Worm (Caenorhabditis elegans): Measurements from ENCODE around the gene lmp-1.

The lmp-1 gene

DNA sequence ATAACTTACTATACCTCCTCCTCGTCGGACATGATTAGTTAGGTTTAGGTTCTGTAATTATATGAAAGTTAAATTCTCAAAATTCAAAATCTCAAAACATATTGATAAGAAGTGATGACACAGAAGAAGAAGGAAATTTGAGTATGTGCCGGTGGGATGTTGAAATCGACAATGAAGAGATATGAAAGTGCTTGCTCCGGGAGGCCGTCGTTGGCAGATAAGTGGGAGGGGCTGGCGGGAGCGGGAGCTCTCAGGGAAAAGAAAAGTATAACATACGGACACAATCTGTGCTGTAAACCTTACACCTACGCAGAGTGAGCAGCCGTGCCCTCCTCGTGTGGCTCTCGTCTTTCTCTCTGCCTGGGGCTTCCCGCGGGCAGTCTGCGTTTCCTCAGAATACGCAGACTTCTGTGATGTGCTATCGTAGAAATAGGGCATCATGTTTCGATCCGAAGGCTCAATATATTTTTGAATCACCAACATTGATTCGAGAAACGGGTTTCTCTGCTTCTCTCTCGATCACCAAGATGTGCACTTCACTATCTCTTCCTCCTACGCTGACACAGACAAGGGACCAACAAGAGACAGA is 32.8 kb upstream of the lmp-1 start, which contains the start of gene mup-2:
Gene mup-2 (minus strand): TSS at position 51 of the 589 bp plus-strand sequence.
- TF ChIP-seq hlh-1 (tag; optimal IDR thresholded peaks at IDR 0.05) (peak; percentile 96), elt-1 (tag; optimal IDR thresholded peaks at IDR 0.05; ENCODE audit: borderline replicate concordance, insufficient read depth) (no peak), unc-62 (GFP tag; optimal IDR thresholded peaks at IDR 0.05) (peak; percentile 75), unc-120 (tag; optimal IDR thresholded peaks at IDR 0.05; ENCODE audit: poor library complexity, severe bottlenecking) (peak; percentile 93)

DNA sequence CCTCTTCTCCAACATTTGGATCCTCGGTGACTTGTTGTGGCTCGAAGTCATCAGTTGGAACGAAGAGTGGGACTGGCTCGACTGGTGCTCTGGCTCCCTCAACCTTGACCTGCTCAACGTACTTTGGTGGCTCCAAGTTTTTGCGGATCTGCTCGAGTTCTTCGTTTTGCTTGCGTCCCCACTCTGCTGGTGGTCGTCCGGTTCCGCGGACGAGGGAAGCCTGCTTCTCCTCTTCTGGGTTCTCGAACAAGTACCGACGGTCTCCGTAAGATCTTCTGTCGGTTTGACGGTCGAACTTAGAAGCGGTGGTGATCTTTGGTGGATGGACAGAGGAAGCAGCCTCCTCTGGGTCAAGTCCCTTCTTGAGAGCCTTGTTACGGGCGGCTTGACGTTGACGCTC is 31.2 kb upstream of the lmp-1 start:
- TF ChIP-seq nhr-2 (tag; optimal IDR thresholded peaks at IDR 0.05) (no peak), ceh-39 (tag; optimal IDR thresholded peaks at IDR 0.05) (no peak), drap-1 (GFP tag; optimal IDR thresholded peaks at IDR 0.05) (no peak), mep-1 (tag; optimal IDR thresholded peaks at IDR 0.05) (no peak), nhr-12 (tag; optimal IDR thresholded peaks at IDR 0.05) (no peak), elt-3 (tag; optimal IDR thresholded peaks at IDR 0.05) (no peak), ces-1 (GFP tag; optimal IDR thresholded peaks at IDR 0.05) (no peak), nhr-237 (tag; optimal IDR thresholded peaks at IDR 0.05) (no peak)

DNA sequence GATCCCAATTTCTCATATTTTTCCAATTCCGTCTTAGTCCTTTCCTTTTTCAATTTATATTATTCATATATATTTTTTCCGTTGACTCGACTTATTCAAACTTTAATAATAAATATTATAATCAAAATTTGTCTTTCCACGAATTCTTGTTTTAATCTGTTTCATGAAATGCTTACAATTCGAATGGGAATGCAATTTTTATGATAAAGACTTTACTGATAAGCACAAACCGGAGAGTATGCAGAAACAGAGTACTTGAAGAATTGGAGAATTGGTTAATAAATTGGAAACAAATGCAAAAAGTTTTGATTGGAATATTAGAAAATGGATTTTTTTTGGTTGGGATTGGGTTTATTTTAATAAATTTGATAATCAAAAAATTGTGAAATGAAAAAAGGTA is 30.8 kb upstream of the lmp-1 start:
- TF ChIP-seq mab-5 (tag; optimal IDR thresholded peaks at IDR 0.05) (no peak), nhr-12 (tag; optimal IDR thresholded peaks at IDR 0.05) (no peak), drap-1 (GFP tag; optimal IDR thresholded peaks at IDR 0.05) (no peak), elt-3 (tag; optimal IDR thresholded peaks at IDR 0.05) (no peak), lsy-2 (tag; optimal IDR thresholded peaks at IDR 0.05) (no peak), ztf-11 (tag; optimal IDR thresholded peaks at IDR 0.05) (no peak), zip-8 (tag; optimal IDR thresholded peaks at IDR 0.05) (no peak)

DNA sequence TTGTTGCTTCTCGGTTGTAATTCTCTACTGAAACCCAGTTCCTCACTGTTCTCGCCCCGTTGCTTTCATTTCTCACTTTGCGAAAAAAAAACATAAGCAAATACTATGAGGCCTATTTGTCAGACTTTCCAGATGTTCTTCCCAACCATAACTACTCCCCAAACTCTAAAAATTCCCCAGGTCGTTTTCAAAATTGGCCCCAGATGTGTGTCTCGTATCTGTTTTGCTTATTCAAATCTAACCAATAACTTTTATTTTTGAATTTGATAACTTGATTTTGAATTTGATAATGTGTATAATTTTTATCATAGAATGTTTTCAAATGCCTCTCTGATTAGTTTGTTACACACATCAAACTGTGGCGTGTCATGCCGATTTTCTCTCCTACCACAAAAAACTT is 30.3 kb upstream of the lmp-1 start:
- no peak for TF ChIP-seq tbx-8 (GFP tag; optimal IDR thresholded peaks at IDR 0.05)
- TF ChIP-seq unc-120 (tag; optimal IDR thresholded peaks at IDR 0.05; ENCODE audit: poor library complexity, severe bottlenecking): no peak
- no peak for TF ChIP-seq hlh-1 (tag; optimal IDR thresholded peaks at IDR 0.05)
- no peak for TF ChIP-seq unc-39 (tag; optimal IDR thresholded peaks at IDR 0.05)
- TF ChIP-seq unc-62 (GFP tag; optimal IDR thresholded peaks at IDR 0.05): no peak
- TF ChIP-seq nhr-28 (tag; optimal IDR thresholded peaks at IDR 0.05): no peak
- no peak for TF ChIP-seq bed-3 (GFP tag; optimal IDR thresholded peaks at IDR 0.05)
- no peak for TF ChIP-seq sem-2 (GFP tag; optimal IDR thresholded peaks at IDR 0.05)
- no peak for TF ChIP-seq pha-4 (tag; optimal IDR thresholded peaks at IDR 0.05)
- no peak for TF ChIP-seq nhr-12 (tag; optimal IDR thresholded peaks at IDR 0.05)
- no peak for TF ChIP-seq mab-5 (tag; optimal IDR thresholded peaks at IDR 0.05)
- no peak for TF ChIP-seq nhr-76 (tag; optimal IDR thresholded peaks at IDR 0.05)
- TF ChIP-seq ceh-39 (tag; optimal IDR thresholded peaks at IDR 0.05): no peak
- no peak for TF ChIP-seq lsy-2 (tag; optimal IDR thresholded peaks at IDR 0.05)
- TF ChIP-seq mep-1 (tag; optimal IDR thresholded peaks at IDR 0.05): no peak
- no peak for TF ChIP-seq sptf-1 (tag; optimal IDR thresholded peaks at IDR 0.05)
- TF ChIP-seq snpc-4 (tag; optimal IDR thresholded peaks at IDR 0.05): no peak
- TF ChIP-seq drap-1 (GFP tag; optimal IDR thresholded peaks at IDR 0.05): no peak
- TF ChIP-seq nhr-2 (tag; optimal IDR thresholded peaks at IDR 0.05): no peak
- TF ChIP-seq elt-3 (tag; optimal IDR thresholded peaks at IDR 0.05): no peak

DNA sequence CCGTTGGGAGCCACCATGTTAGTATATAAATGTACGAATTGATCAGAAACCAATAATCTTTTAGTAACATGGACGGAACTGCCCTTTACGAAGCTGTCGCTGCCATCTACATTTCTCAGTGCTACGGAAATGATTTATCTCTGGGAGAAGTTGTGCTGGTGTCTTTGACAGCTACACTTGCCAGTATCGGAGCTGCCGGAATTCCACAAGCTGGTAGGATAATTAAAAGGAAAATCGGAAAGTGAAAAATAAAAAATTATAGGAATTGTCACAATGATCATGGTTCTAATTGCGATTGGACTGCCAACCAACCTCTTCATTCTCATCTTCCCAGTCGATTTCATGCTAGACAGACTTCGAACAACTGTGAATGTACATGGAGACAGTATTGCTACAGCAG is 28.4 kb upstream of the lmp-1 start:
- no peak for TF ChIP-seq unc-62 (GFP tag; optimal IDR thresholded peaks at IDR 0.05)

DNA sequence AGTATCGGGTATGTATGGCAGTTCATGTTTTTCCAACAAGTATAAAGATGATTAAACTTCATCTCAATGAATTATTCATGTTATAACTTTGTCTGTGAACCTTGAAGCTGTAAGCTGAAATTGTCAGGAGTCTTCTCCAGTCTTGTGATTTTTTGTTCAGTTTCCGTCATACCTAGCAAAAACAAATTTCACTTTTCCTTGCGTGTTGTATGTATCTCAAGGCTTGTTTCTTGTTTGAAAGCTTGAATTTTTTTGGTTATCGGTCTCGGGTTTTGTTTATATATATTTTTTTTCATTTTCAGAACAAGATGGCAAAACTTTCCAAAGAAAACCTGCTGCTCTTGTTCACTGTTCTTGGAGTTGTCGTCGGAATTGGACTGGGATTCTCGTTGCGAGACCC is 25.6 kb upstream of the lmp-1 start, which contains the start of gene glt-4:
Gene glt-4 (plus strand): TSS at position 301 of the 400 bp plus-strand sequence.
- no peak for TF ChIP-seq lin-32 (GFP tag; optimal IDR thresholded peaks at IDR 0.05)
- no peak for TF ChIP-seq lin-13 (tag; optimal IDR thresholded peaks at IDR 0.05)
- no peak for TF ChIP-seq cnd-1 (tag; optimal IDR thresholded peaks at IDR 0.05)
- no peak for TF ChIP-seq pha-4 (tag; optimal IDR thresholded peaks at IDR 0.05)
- no peak for TF ChIP-seq bed-3 (GFP tag; optimal IDR thresholded peaks at IDR 0.05)
- no peak for TF ChIP-seq elt-3 (tag; optimal IDR thresholded peaks at IDR 0.05)
- TF ChIP-seq sptf-1 (tag; optimal IDR thresholded peaks at IDR 0.05): no peak
- no peak for TF ChIP-seq mls-2 (tag; optimal IDR thresholded peaks at IDR 0.05)
